Fruit fly (Drosophila melanogaster) ovary, adult (tissue): ENCODE results near the gene Cyp6d5.

Source experiments
- CG17801 ChIP-seq: fragments of 200-800 bp; optimal IDR thresholded peaks from 2 replicates; lab custom pipeline; 2019; ENCODE audit warnings: missing biosample characterization, mild to moderate bottlenecking, missing genetic modification characterization, moderate library complexity; ENCODE audit not compliant: partially characterized antibody

Cyp6d5 gene

dm6 chr3R:14031531-14032414 lies 2.7 kb downstream of the Cyp6d5 start, which contains the start of the genes rdx and CG3061:
Gene rdx (minus strand): TSS chr3R:14032057.
Gene CG3061 (plus strand): TSS chr3R:14032371.
- TF ChIP-seq CG17801 = no peak

dm6 chr3R:14032422-14033188 lies 3.6 kb downstream of the Cyp6d5 start:
- no peak for TF ChIP-seq CG17801

DNA sequence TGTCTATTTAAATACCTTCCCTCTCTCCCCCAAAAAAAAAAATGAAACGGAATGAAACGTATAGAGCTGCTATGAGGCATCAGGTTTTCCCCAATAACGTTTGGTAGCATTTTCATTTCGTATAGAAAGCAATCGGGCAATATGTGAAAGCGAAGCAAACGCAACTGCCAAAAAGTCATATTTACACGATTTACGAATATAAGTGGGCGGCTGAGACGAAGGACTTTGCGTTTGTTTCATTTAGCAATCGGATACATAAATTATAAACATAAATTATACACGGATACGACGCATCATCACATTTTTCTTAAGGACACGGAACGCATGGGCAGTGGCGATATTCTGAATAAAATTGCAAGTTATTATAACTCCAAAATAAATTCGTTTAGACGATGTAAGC lies 5.6 kb downstream of the Cyp6d5 start:
- TF ChIP-seq CG17801 = no peak

- TF ChIP-seq CG17801 = peak; percentile 22
Observed at dm6 chr3R:14035924-14036448, 7.0 kb downstream of the Cyp6d5 start, which contains the start of gene CG9922. Gene CG9922 (minus strand): TSS chr3R:14036398.

DNA sequence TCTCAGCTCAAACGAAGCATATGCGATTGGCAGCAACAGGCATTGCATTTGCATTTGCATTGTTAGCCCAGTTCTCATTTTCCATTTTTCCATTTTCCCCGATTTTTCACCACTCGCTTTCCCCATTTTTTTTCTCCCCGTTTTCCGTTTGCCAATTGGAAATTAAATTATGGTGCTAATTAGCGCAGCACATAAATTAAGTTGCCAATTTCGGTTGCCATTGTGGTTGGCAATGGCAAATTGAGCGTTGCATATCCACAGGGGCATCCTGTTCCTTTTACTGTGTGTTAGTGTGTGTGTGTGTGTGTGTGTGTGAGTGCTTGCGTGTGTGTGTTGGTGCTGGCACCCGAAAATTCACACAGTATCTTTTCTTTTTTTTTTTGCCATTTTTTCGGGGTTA lies 8.3 kb downstream of the Cyp6d5 start:
- no peak for TF ChIP-seq CG17801

DNA sequence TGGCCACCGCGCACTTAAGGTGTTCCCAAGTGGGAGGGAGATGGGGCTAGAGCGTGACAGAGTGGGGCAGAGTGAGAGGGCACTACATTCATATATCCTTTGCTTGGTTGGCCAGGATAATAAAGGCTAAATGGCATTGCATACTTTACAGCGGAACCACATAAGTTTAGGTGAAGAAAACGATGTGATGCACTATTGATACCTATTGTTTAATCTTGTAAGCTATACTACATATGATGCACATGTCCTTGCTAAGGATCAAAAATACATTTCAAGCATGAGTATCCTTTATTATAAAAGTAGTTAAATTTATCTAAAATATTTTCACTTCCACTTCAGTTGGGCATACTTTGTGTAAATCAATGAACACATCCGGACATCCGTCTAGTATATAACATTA lies 12.0 kb downstream of the Cyp6d5 start:
- no peak for TF ChIP-seq CG17801

dm6 chr3R:14041647-14042046 lies 12.6 kb downstream of the Cyp6d5 start:
- no peak for TF ChIP-seq CG17801

dm6 chr3R:14044361-14044860 lies 15.4 kb downstream of the Cyp6d5 start:
- no peak for TF ChIP-seq CG17801

DNA sequence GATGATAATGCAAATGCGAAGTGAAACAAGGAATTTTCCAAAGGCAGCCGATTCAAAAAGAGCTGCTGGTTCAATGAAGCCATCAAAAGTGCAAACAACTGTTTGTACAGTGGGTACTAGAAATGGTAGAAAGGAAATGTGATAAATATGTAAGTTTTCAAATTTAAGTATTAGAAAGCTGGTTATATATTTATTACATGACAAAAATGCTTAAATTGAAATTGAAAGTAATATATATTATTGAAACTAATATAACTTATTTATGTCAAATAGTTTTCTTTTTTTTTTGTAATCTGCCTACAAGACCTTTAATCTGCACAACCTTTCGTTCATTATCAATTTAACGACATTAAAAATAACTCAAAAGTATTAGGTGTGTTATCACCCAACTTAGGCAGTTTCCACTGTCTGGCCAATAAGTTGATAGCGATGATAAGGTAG lies 19.7 kb downstream of the Cyp6d5 start:
- TF ChIP-seq CG17801 = no peak

- TF ChIP-seq CG17801 = no peak
Observed at dm6 chr3R:14050556-14051170, 21.6 kb downstream of the Cyp6d5 start.

dm6 chr3R:14051391-14051852 lies 22.4 kb downstream of the Cyp6d5 start:
- peak; percentile 98 for TF ChIP-seq CG17801

dm6 chr3R:14052182-14053036 lies 23.4 kb downstream of the Cyp6d5 start:
- TF ChIP-seq CG17801 = peak; percentile 57

- peak; percentile 75 for TF ChIP-seq CG17801
Observed at dm6 chr3R:14053037-14053808, 24.2 kb downstream of the Cyp6d5 start.

DNA sequence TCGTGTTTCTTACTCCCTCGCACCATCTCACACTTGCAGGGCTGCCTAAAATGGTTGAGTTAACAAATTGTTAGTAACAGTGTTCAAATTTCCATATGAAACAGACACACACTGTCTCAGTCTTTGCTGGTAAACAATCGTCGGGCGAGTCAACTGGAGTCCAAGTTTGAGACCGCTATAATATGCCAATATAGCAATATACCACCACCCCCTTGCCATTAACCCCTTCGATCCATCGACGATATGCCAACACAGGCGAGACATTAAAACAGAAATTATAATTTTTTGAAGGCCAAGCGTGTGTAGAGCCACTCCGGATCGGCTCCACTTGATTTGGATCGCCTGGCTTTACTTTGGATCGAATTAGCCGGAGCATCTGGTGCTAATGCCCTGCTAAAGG lies 25.1 kb downstream of the Cyp6d5 start:
- TF ChIP-seq CG17801 = no peak

dm6 chr3R:14055944-14056319 lies 26.9 kb downstream of the Cyp6d5 start:
- peak; percentile 48 for TF ChIP-seq CG17801
